Fruit fly (Drosophila melanogaster): ENCODE data around the gene CG14246.

The CG14246 gene

dm6 chr3R:26717295-26717694, 9.8 kb upstream of the CG14246 start, which contains the start of gene CG6425:
Gene CG6425, minus strand, starts transcription at chr3R:26717389.
- peak; percentile 42 for TF ChIP-seq HLH106 (tag; optimal IDR thresholded peaks at IDR 0.05)
- TF ChIP-seq lola (GFP tag; optimal IDR thresholded peaks at IDR 0.05) = no peak
- peak; percentile 73 for TF ChIP-seq Hr78 (GFP tag; optimal IDR thresholded peaks at IDR 0.05)
- TF ChIP-seq rgr (GFP tag; optimal IDR thresholded peaks at IDR 0.05) = no peak
- no peak for TF ChIP-seq Abd-B (GFP tag; optimal IDR thresholded peaks at IDR 0.05)
- TF ChIP-seq Rel (GFP tag; optimal IDR thresholded peaks at IDR 0.05) = no peak
- no peak for TF ChIP-seq Rel (tag; optimal IDR thresholded peaks at IDR 0.05)
- peak; percentile 14 for TF ChIP-seq dmrt93B (GFP tag; optimal IDR thresholded peaks at IDR 0.05)
- TF ChIP-seq CG9705 (GFP tag; optimal IDR thresholded peaks at IDR 0.05) = peak; percentile 1
- TF ChIP-seq ey (GFP tag; optimal IDR thresholded peaks at IDR 0.05) = peak; percentile 11
- peak; percentile 88 for TF ChIP-seq N (GFP tag; optimal IDR thresholded peaks at IDR 0.05)
- TF ChIP-seq Sp1 (GFP tag; optimal IDR thresholded peaks at IDR 0.05) = peak; percentile 9

dm6 chr3R:26717864-26718263, 9.2 kb upstream of the CG14246 start, which contains the start of gene Yif1:
Gene Yif1, plus strand, starts transcription at chr3R:26717871.
- TF ChIP-seq N (GFP tag; optimal IDR thresholded peaks at IDR 0.05) (no peak), Mio (GFP tag; optimal IDR thresholded peaks at IDR 0.05) (no peak), Hnf4 (GFP tag; optimal IDR thresholded peaks at IDR 0.05) (no peak), CrebA (GFP tag; optimal IDR thresholded peaks at IDR 0.05; ENCODE audit: borderline replicate concordance) (no peak), Dif (GFP tag; optimal IDR thresholded peaks at IDR 0.05; ENCODE audit: partially characterized antibody) (no peak), Rel (GFP tag; optimal IDR thresholded peaks at IDR 0.05) (no peak), Rel (tag; optimal IDR thresholded peaks at IDR 0.05) (no peak), rgr (GFP tag; optimal IDR thresholded peaks at IDR 0.05) (no peak), brk (GFP tag; optimal IDR thresholded peaks at IDR 0.05) (no peak), br (GFP tag; optimal IDR thresholded peaks at IDR 0.05) (no peak), psq (GFP tag; optimal IDR thresholded peaks at IDR 0.05) (no peak), dmrt93B (GFP tag; optimal IDR thresholded peaks at IDR 0.05) (no peak), Myc (optimal IDR thresholded peaks at IDR 0.05) (no peak), tai (GFP tag; optimal IDR thresholded peaks at IDR 0.05) (no peak), CG9705 (GFP tag; optimal IDR thresholded peaks at IDR 0.05) (no peak), h (GFP tag; optimal IDR thresholded peaks at IDR 0.05) (no peak)

- TF ChIP-seq h (GFP tag; optimal IDR thresholded peaks at IDR 0.05) (peak; percentile 36), HLH106 (tag; optimal IDR thresholded peaks at IDR 0.05) (peak; percentile 19), Hr83 (GFP tag; optimal IDR thresholded peaks at IDR 0.05; ENCODE audit: poor library complexity, severe bottlenecking) (no peak)
Observed at dm6 chr3R:26724977-26725612, 2.0 kb upstream of the CG14246 start, which contains the start of gene CG6420. Gene CG6420, minus strand, starts transcription at chr3R:26725216.

DNA sequence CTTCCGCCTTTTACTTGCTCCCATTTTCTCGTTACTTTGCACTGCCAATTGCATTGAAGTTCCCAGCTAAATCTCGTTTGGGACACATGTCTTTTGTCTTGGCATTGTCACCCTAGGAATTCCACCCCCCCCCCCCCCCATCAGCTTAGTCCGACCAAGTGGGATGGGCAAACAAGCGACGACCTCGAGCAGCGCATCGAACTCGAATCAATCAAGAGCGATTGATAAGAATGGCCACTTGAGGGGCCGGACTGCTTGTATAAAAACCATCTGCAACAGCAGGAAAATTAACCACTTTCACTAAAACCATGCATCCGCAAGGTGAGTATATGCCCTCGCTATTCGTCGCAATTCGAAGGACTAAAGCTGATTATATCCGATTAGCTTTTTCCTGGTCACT, 1.3 kb upstream of the CG14246 start, which contains the start of gene CG14244:
Gene CG14244 (plus strand): TSS at position 301 of the 400 bp plus-strand sequence.
- TF ChIP-seq N (GFP tag; optimal IDR thresholded peaks at IDR 0.05) = no peak
- TF ChIP-seq Jra (GFP tag; optimal IDR thresholded peaks at IDR 0.05) = no peak
- no peak for TF ChIP-seq lola (GFP tag; optimal IDR thresholded peaks at IDR 0.05)
- TF ChIP-seq Rel (GFP tag; optimal IDR thresholded peaks at IDR 0.05) = no peak
- no peak for TF ChIP-seq Rel (tag; optimal IDR thresholded peaks at IDR 0.05)

DNA sequence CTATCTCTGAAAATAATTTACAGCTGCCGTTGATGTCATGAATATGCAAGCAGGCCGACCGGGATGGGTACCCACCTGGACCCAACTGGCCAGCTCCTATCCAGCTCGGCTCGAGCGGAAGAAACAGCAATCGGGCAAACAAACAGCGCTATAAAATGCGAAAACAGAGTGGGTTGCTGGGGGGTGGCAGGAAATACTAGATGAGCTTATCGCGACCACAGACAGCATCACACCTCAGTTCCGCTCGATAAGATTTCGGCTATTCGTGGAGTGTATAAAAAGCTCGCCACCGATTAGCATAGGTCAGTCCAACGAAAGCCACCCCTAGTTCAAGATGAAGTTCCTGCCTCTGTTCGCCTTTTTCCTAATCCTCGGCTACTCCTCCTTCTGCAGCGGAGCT, 1.3 kb downstream of the CG14246 start, which contains the start of gene CG14245:
Gene CG14245 (plus strand): TSS at position 301 of the 400 bp plus-strand sequence.
- no peak for TF ChIP-seq pan (optimal IDR thresholded peaks at IDR 0.05)
- TF ChIP-seq foxo (GFP tag; optimal IDR thresholded peaks at IDR 0.05) = no peak
- TF ChIP-seq ey (GFP tag; optimal IDR thresholded peaks at IDR 0.05) = no peak
- TF ChIP-seq sage (GFP tag; optimal IDR thresholded peaks at IDR 0.05) = no peak

- no peak for TF ChIP-seq CG9705 (GFP tag; optimal IDR thresholded peaks at IDR 0.05)
- no peak for TF ChIP-seq rgr (GFP tag; optimal IDR thresholded peaks at IDR 0.05)
- TF ChIP-seq br (GFP tag; optimal IDR thresholded peaks at IDR 0.05) = no peak
- TF ChIP-seq CrebA (GFP tag; optimal IDR thresholded peaks at IDR 0.05; ENCODE audit: borderline replicate concordance) = no peak
- no peak for TF ChIP-seq foxo (GFP tag; optimal IDR thresholded peaks at IDR 0.05)
- TF ChIP-seq CG32264 (GFP tag; optimal IDR thresholded peaks at IDR 0.05) = no peak
- no peak for TF ChIP-seq Abd-B (GFP tag; optimal IDR thresholded peaks at IDR 0.05)
- TF ChIP-seq Jra (GFP tag; optimal IDR thresholded peaks at IDR 0.05) = no peak
- no peak for TF ChIP-seq tai (GFP tag; optimal IDR thresholded peaks at IDR 0.05)
- TF ChIP-seq h (GFP tag; optimal IDR thresholded peaks at IDR 0.05) = no peak
- no peak for TF ChIP-seq Hnf4 (GFP tag; optimal IDR thresholded peaks at IDR 0.05)
- no peak for TF ChIP-seq jim (GFP tag; optimal IDR thresholded peaks at IDR 0.05)
- TF ChIP-seq psq (GFP tag; optimal IDR thresholded peaks at IDR 0.05) = no peak
- TF ChIP-seq HLH106 (tag; optimal IDR thresholded peaks at IDR 0.05) = no peak
- no peak for TF ChIP-seq N (GFP tag; optimal IDR thresholded peaks at IDR 0.05)
- TF ChIP-seq Hr83 (GFP tag; optimal IDR thresholded peaks at IDR 0.05; ENCODE audit: poor library complexity, severe bottlenecking) = no peak
- TF ChIP-seq Dif (GFP tag; optimal IDR thresholded peaks at IDR 0.05; ENCODE audit: partially characterized antibody) = no peak
- no peak for TF ChIP-seq GATAd (GFP tag; optimal IDR thresholded peaks at IDR 0.05)
- TF ChIP-seq sv (GFP tag; optimal IDR thresholded peaks at IDR 0.05) = no peak
Observed at dm6 chr3R:26736207-26736606, 9.1 kb downstream of the CG14246 start, which contains the start of gene CG6403. Gene CG6403, minus strand, starts transcription at chr3R:26736307.
